Worm (Caenorhabditis elegans) whole organism, L1 larva: ENCODE results near the gene gst-37.

Experiments used
- ceh-90 ChIP-seq: sonication (generic microtip); optimal IDR thresholded peaks from 2 replicates; lab custom pipeline; 2016; ENCODE audit warnings: missing genetic modification characterization, missing compliant biosample characterization
- egl-27 ChIP-seq, 2 experiments: fragments of 150-350 bp in 1 of 2; sonication (generic microtip); optimal IDR thresholded peaks; 3 replicates each; lab custom pipeline; 2017 to 2018; ENCODE audit warnings: missing biosample characterization in 2 of 2, missing genetic modification characterization in 2 of 2, missing genetic modification reagents in 2 of 2
- fkh-10 ChIP-seq: sonication (generic microtip); optimal IDR thresholded peaks from 2 replicates; lab custom pipeline; 2017; ENCODE audit warnings: missing biosample characterization, missing genetic modification reagents, missing genetic modification characterization
- lin-39 ChIP-seq: fragments of 150-350 bp; optimal IDR thresholded peaks from 2 replicates; lab custom pipeline; 2014; ENCODE audit warnings: missing biosample characterization, missing genetic modification reagents, missing genetic modification characterization
- mdl-1 ChIP-seq, 2 experiments: fragments of 150-350 bp; optimal IDR thresholded peaks; 2 replicates each; lab custom pipeline; 2014 to 2017; ENCODE audit warnings: missing biosample characterization in 2 of 2, missing genetic modification characterization in 2 of 2, inconsistent platforms in 1 of 2
- nhr-237 ChIP-seq: fragments of 150-350 bp; optimal IDR thresholded peaks from 2 replicates; lab custom pipeline; 2014; ENCODE audit warnings: missing biosample characterization, missing genetic modification characterization
- ztf-4 ChIP-seq: fragments of 150-350 bp; optimal IDR thresholded peaks from 2 replicates; lab custom pipeline; 2014; ENCODE audit warnings: missing biosample characterization, missing genetic modification characterization

DNA sequence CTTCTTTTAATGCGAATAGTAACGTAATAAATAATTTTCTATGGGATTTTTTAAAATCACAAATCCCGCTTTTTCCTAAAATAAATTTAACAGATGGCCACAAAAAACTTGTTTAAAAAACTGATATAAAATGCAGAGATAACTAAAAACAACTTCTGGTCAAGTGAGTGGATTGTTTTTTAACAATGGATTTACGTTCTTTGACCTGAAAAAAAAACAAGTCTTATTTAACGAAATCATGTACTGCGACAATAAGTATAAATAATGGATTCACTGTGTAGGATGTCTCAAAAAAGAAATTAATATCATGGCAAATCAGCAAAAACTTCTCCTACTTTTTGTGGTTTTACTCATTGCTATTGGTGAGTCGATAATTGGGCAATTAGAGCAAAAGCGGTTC lies 35.7 kb downstream of the gst-37 start, which contains the start of gene fipr-25:
- TF ChIP-seq lin-39: no peak
- TF ChIP-seq nhr-237 (tag; lab: Kevin White, UChicago): no peak
- TF ChIP-seq egl-27 (tag; optimal IDR thresholded peaks at IDR 0.05; lab: Kevin White, UChicago): no peak
- no peak for TF ChIP-seq mdl-1 (tag; optimal IDR thresholded peaks at IDR 0.05; lab: Kevin White, UChicago)
- TF ChIP-seq ztf-4 (tag; lab: Kevin White, UChicago): no peak
- TF ChIP-seq ceh-90: no peak
- no peak for TF ChIP-seq fkh-10 (GFP tag; lab: Kevin White, UChicago)
